Worm (Caenorhabditis elegans) whole organism, L2 larva: ENCODE data around the gene F47E1.2.

Experiments used
- C34F6.9 ChIP-seq: fragments of 150-350 bp; optimal IDR thresholded peaks from 2 replicates; lab custom pipeline; 2014; ENCODE audit warnings: missing biosample characterization, missing genetic modification characterization
- F13H6.1 ChIP-seq: sonication (generic microtip); optimal IDR thresholded peaks from 2 replicates; lab custom pipeline; 2016; ENCODE audit warnings: missing genetic modification characterization, missing compliant biosample characterization
- R02D3.7 ChIP-seq: fragments of 150-350 bp; optimal IDR thresholded peaks from 2 replicates; lab custom pipeline; 2014; ENCODE audit warnings: missing biosample characterization, missing genetic modification characterization
- Y55F3AM.14 ChIP-seq: fragments of 200-800 bp; sonication (Bioruptor generic); optimal IDR thresholded peaks from 2 replicates; lab custom pipeline; 2018; ENCODE audit warnings: mild to moderate bottlenecking, missing genetic modification characterization, missing compliant biosample characterization
- ZK546.5 ChIP-seq: sonication (generic microtip); optimal IDR thresholded peaks from 2 replicates; lab custom pipeline; 2017; ENCODE audit warnings: missing biosample characterization, missing genetic modification characterization
- alr-1 ChIP-seq: fragments of 150-350 bp; optimal IDR thresholded peaks from 2 replicates; lab custom pipeline; 2014; ENCODE audit warnings: missing biosample characterization, missing genetic modification characterization
- aly-2 ChIP-seq: fragments of 150-350 bp; optimal IDR thresholded peaks from 2 replicates; lab custom pipeline; 2014; ENCODE audit warnings: missing biosample characterization, missing genetic modification characterization
- ama-1 ChIP-seq: fragments of 150-350 bp; optimal IDR thresholded peaks from 2 replicates; lab custom pipeline; 2018; ENCODE audit warnings: inconsistent platforms
- blmp-1 ChIP-seq: sonication (generic microtip); optimal IDR thresholded peaks from 2 replicates; lab custom pipeline; 2017; ENCODE audit warnings: missing genetic modification characterization, mild to moderate bottlenecking, missing compliant biosample characterization, antibody characterized with exemption, moderate library complexity; ENCODE audit not compliant: insufficient read depth
- ceh-16 ChIP-seq: fragments of 150-350 bp; optimal IDR thresholded peaks from 2 replicates; lab custom pipeline; 2014; ENCODE audit warnings: missing biosample characterization, missing genetic modification characterization
- ceh-82 ChIP-seq: fragments of 150-350 bp; optimal IDR thresholded peaks from 2 replicates; lab custom pipeline; 2014; ENCODE audit warnings: missing biosample characterization, missing genetic modification characterization
- crh-2 ChIP-seq: sonication (generic microtip); optimal IDR thresholded peaks from 2 replicates; lab custom pipeline; 2017; ENCODE audit warnings: missing biosample characterization, missing genetic modification characterization
- dmd-4 ChIP-seq: sonication (generic microtip); optimal IDR thresholded peaks from 2 replicates; lab custom pipeline; 2017; ENCODE audit warnings: missing biosample characterization, missing genetic modification characterization
- egl-27 ChIP-seq: sonication (generic microtip); optimal IDR thresholded peaks from 3 replicates; lab custom pipeline; 2017; ENCODE audit warnings: missing biosample characterization, missing genetic modification reagents, missing genetic modification characterization
- elt-1 ChIP-seq: fragments of 150-350 bp; optimal IDR thresholded peaks from 2 replicates; lab custom pipeline; 2014; ENCODE audit warnings: missing biosample characterization, missing genetic modification characterization
- elt-3 ChIP-seq: sonication (generic microtip); optimal IDR thresholded peaks from 2 replicates; lab custom pipeline; 2017; ENCODE audit warnings: missing biosample characterization, missing genetic modification characterization
- fos-1 ChIP-seq: fragments of 150-350 bp; optimal IDR thresholded peaks from 2 replicates; lab custom pipeline; 2014; ENCODE audit warnings: missing biosample characterization, missing genetic modification characterization
- gmeb-1 ChIP-seq: fragments of 150-350 bp; optimal IDR thresholded peaks from 2 replicates; lab custom pipeline; 2014; ENCODE audit warnings: missing biosample characterization, missing genetic modification characterization
- lin-11 ChIP-seq: fragments of 150-350 bp; sonication (generic microtip); optimal IDR thresholded peaks from 2 replicates; lab custom pipeline; 2014; ENCODE audit warnings: missing biosample characterization, missing genetic modification characterization, inconsistent platforms, mixed read lengths
- lin-13 ChIP-seq: fragments of 150-350 bp; optimal IDR thresholded peaks from 2 replicates; lab custom pipeline; 2014; ENCODE audit warnings: missing biosample characterization, missing genetic modification reagents, missing genetic modification characterization
- lin-39 ChIP-seq: fragments of 150-350 bp; optimal IDR thresholded peaks from 2 replicates; lab custom pipeline; 2014; ENCODE audit warnings: missing biosample characterization, missing genetic modification reagents, missing genetic modification characterization
- lsy-2 ChIP-seq, 2 experiments: fragments of 150-350 bp in 1 of 2; sonication (generic microtip) in 1 of 2; optimal IDR thresholded peaks; 2 replicates each; lab custom pipeline; 2014 to 2017; ENCODE audit warnings: missing biosample characterization in 2 of 2, missing genetic modification characterization in 2 of 2
- mab-5 ChIP-seq: fragments of 150-350 bp; optimal IDR thresholded peaks from 2 replicates; lab custom pipeline; 2014; ENCODE audit warnings: missing biosample characterization, missing genetic modification characterization
- mbf-1 ChIP-seq: sonication (generic microtip); optimal IDR thresholded peaks from 2 replicates; lab custom pipeline; 2017; ENCODE audit warnings: missing biosample characterization, missing genetic modification characterization
- mdl-1 ChIP-seq, 2 experiments: fragments of 150-350 bp in 1 of 2; sonication (generic microtip) in 1 of 2; optimal IDR thresholded peaks; 2 replicates each; lab custom pipeline; 2017; ENCODE audit warnings: missing biosample characterization in 2 of 2, missing genetic modification characterization in 2 of 2
- nhr-10 ChIP-seq: sonication (generic microtip); optimal IDR thresholded peaks from 2 replicates; lab custom pipeline; 2017; ENCODE audit warnings: missing biosample characterization, missing genetic modification characterization
- nhr-11 ChIP-seq: fragments of 150-350 bp; optimal IDR thresholded peaks from 2 replicates; lab custom pipeline; 2014; ENCODE audit warnings: missing biosample characterization, missing genetic modification characterization
- nhr-12 ChIP-seq: fragments of 150-350 bp; optimal IDR thresholded peaks from 2 replicates; lab custom pipeline; 2014; ENCODE audit warnings: missing biosample characterization, missing genetic modification characterization
- nhr-129 ChIP-seq: fragments of 150-350 bp; optimal IDR thresholded peaks from 2 replicates; lab custom pipeline; 2014; ENCODE audit warnings: missing biosample characterization, missing genetic modification characterization
- nhr-21 ChIP-seq: fragments of 150-350 bp; optimal IDR thresholded peaks from 2 replicates; lab custom pipeline; 2014; ENCODE audit warnings: missing biosample characterization, missing genetic modification characterization
- nhr-23 ChIP-seq: fragments of 150-350 bp; optimal IDR thresholded peaks from 2 replicates; lab custom pipeline; 2014; ENCODE audit warnings: missing biosample characterization, missing genetic modification reagents, missing genetic modification characterization
- nhr-237 ChIP-seq: fragments of 150-350 bp; optimal IDR thresholded peaks from 2 replicates; lab custom pipeline; 2014; ENCODE audit warnings: missing biosample characterization, missing genetic modification characterization
- nhr-25 ChIP-seq: fragments of 150-350 bp; sonication (generic microtip); optimal IDR thresholded peaks from 3 replicates; lab custom pipeline; 2014; ENCODE audit warnings: missing biosample characterization, missing genetic modification characterization
- nhr-6 ChIP-seq: fragments of 150-350 bp; optimal IDR thresholded peaks from 2 replicates; lab custom pipeline; 2014; ENCODE audit warnings: missing biosample characterization, missing genetic modification characterization
- nhr-77 ChIP-seq: fragments of 150-350 bp; optimal IDR thresholded peaks from 2 replicates; lab custom pipeline; 2014; ENCODE audit warnings: missing biosample characterization, missing genetic modification characterization
- peb-1 ChIP-seq: fragments of 150-350 bp; optimal IDR thresholded peaks from 2 replicates; lab custom pipeline; 2014; ENCODE audit warnings: missing biosample characterization, missing genetic modification characterization
- sem-4 ChIP-seq: fragments of 150-350 bp; optimal IDR thresholded peaks from 2 replicates; lab custom pipeline; 2014; ENCODE audit warnings: missing biosample characterization, missing genetic modification reagents, missing genetic modification characterization
- skn-1 ChIP-seq: sonication (generic microtip); optimal IDR thresholded peaks from 2 replicates; lab custom pipeline; 2017; ENCODE audit warnings: missing biosample characterization, missing genetic modification characterization
- sma-3 ChIP-seq: sonication (generic microtip); optimal IDR thresholded peaks from 2 replicates; lab custom pipeline; 2016; ENCODE audit warnings: missing genetic modification reagents, missing genetic modification characterization, missing compliant biosample characterization
- sma-9 ChIP-seq, 2 experiments: fragments of 150-350 bp in 1 of 2; sonication (generic microtip) in 1 of 2; optimal IDR thresholded peaks; 2 replicates each; lab custom pipeline; 2014 to 2016; ENCODE audit warnings: missing genetic modification characterization in 2 of 2, mild to moderate bottlenecking in 1 of 2, missing biosample characterization in 1 of 2, missing compliant biosample characterization in 1 of 2, missing genetic modification reagents in 1 of 2, moderate library complexity in 1 of 2
- snpc-4 ChIP-seq: fragments of 150-350 bp; optimal IDR thresholded peaks from 2 replicates; lab custom pipeline; 2014; ENCODE audit warnings: missing biosample characterization, missing genetic modification characterization
- unc-39 ChIP-seq: fragments of 150-350 bp; optimal IDR thresholded peaks from 2 replicates; lab custom pipeline; 2014; ENCODE audit warnings: missing biosample characterization, missing genetic modification characterization
- unc-55 ChIP-seq: fragments of 150-350 bp; sonication (generic microtip); optimal IDR thresholded peaks from 3 replicates; lab custom pipeline; 2014; ENCODE audit warnings: missing biosample characterization, missing genetic modification reagents, missing genetic modification characterization
- unc-62 ChIP-seq: fragments of 150-350 bp; optimal IDR thresholded peaks from 2 replicates; lab custom pipeline; 2014; ENCODE audit warnings: missing biosample characterization, missing genetic modification reagents, missing genetic modification characterization
- zag-1 ChIP-seq: fragments of 150-350 bp; optimal IDR thresholded peaks from 2 replicates; lab custom pipeline; 2014; ENCODE audit warnings: missing biosample characterization, missing genetic modification characterization
- ztf-1 ChIP-seq: fragments of 200-800 bp; sonication (Bioruptor generic); conservative IDR thresholded peaks from 2 replicates; pipeline ENCODE4 v1.3.6; 2022; ENCODE audit warnings: missing genetic modification characterization, missing compliant biosample characterization
- ztf-11 ChIP-seq: sonication (generic microtip); optimal IDR thresholded peaks from 2 replicates; lab custom pipeline; 2017; ENCODE audit warnings: missing biosample characterization, missing genetic modification characterization
- ztf-4 ChIP-seq: fragments of 150-350 bp; optimal IDR thresholded peaks from 2 replicates; lab custom pipeline; 2014; ENCODE audit warnings: missing biosample characterization, missing genetic modification characterization

F47E1.2 gene

DNA sequence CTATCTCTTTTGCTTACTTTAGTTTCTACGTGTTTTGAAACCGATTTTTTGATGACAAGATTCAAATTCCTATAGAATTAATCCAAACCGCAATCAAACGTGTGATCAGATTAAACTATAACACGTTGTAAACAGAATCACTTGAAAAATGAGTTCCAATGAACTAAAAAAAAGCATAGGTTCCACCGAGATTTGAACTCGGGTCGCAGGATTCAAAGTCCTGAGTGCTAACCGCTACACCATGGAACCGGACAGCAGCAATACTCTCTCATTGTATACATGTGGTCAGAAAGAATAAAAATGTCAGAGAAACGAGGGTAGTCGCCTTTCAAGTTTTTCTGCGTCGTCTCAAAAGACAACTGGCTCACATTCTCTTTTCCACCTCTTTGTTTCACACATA lies 33.9 kb downstream of the F47E1.2 start:
- peak; percentile 74 for TF ChIP-seq lin-13
- no peak for TF ChIP-seq blmp-1
- TF ChIP-seq aly-2, result no peak
- no peak for TF ChIP-seq lin-11
- TF ChIP-seq zag-1 (tag; lab: Kevin White, UChicago), result no peak
- TF ChIP-seq ztf-1, result no peak
- no peak for TF ChIP-seq skn-1 (tag; lab: Kevin White, UChicago)
- no peak for TF ChIP-seq dmd-4 (tag; lab: Kevin White, UChicago)
- TF ChIP-seq nhr-11, result peak; percentile 13
- TF ChIP-seq snpc-4, result no peak
- TF ChIP-seq ztf-11 (tag; lab: Kevin White, UChicago), result no peak
- TF ChIP-seq sma-9 (GFP tag; optimal IDR thresholded peaks at IDR 0.05; lab: Kevin White, UChicago), result peak; percentile 60
- no peak for TF ChIP-seq sma-9 (tag; optimal IDR thresholded peaks at IDR 0.05; lab: Kevin White, UChicago)
- no peak for TF ChIP-seq peb-1 (tag; lab: Kevin White, UChicago)
- TF ChIP-seq crh-2 (tag; lab: Kevin White, UChicago), result peak; percentile 62
- peak; percentile 54 for TF ChIP-seq unc-55 (GFP tag; lab: Kevin White, UChicago)
- no peak for TF ChIP-seq R02D3.7
- TF ChIP-seq F13H6.1 (tag; lab: Kevin White, UChicago), result peak; percentile 40
- no peak for TF ChIP-seq sma-3
- peak; percentile 25 for TF ChIP-seq egl-27
- TF ChIP-seq gmeb-1 (tag; lab: Kevin White, UChicago), result peak; percentile 36
- TF ChIP-seq C34F6.9, result peak; percentile 5
- peak; percentile 25 for TF ChIP-seq sem-4 (tag; lab: Kevin White, UChicago)
- no peak for TF ChIP-seq nhr-237
- TF ChIP-seq unc-62, result no peak
- TF ChIP-seq lin-39 (tag; lab: Kevin White, UChicago), result no peak
- no peak for TF ChIP-seq unc-39 (tag; lab: Kevin White, UChicago)
- TF ChIP-seq alr-1 (tag; lab: Kevin White, UChicago), result no peak
- TF ChIP-seq nhr-21 (tag; lab: Kevin White, UChicago), result peak; percentile 49
- peak; percentile 63 for TF ChIP-seq nhr-6
- TF ChIP-seq nhr-23, result no peak
- peak; percentile 9 for TF ChIP-seq mab-5 (tag; lab: Kevin White, UChicago)
- no peak for TF ChIP-seq ceh-16 (tag; lab: Kevin White, UChicago)
- no peak for TF ChIP-seq ZK546.5 (tag; lab: Kevin White, UChicago)
- TF ChIP-seq elt-3 (tag; lab: Kevin White, UChicago), result no peak
- no peak for TF ChIP-seq ama-1 (lab: Kevin White, UChicago)
- TF ChIP-seq nhr-10 (tag; lab: Kevin White, UChicago), result no peak
- TF ChIP-seq fos-1 (tag; lab: Kevin White, UChicago), result peak; percentile 42
- peak; percentile 66 for TF ChIP-seq Y55F3AM.14
- no peak for TF ChIP-seq nhr-77 (tag; lab: Kevin White, UChicago)
- peak; percentile 20 for TF ChIP-seq ztf-4 (tag; lab: Kevin White, UChicago)
- TF ChIP-seq nhr-25 (tag; lab: Kevin White, UChicago), result peak; percentile 15
- peak; percentile 23 to 30 for TF ChIP-seq lsy-2 (tag; optimal IDR thresholded peaks at IDR 0.05; lab: Kevin White, UChicago)
- TF ChIP-seq nhr-12, result no peak
- no peak for TF ChIP-seq ceh-82 (tag; lab: Kevin White, UChicago)
- no peak for TF ChIP-seq mdl-1 (tag; optimal IDR thresholded peaks at IDR 0.05; lab: Kevin White, UChicago)
- TF ChIP-seq elt-1 (tag; lab: Kevin White, UChicago), result no peak
- TF ChIP-seq mbf-1 (tag; lab: Kevin White, UChicago), result no peak
- TF ChIP-seq nhr-129, result peak; percentile 77
- TF ChIP-seq, all 48 proteins: peak for 19
